Worm (Caenorhabditis elegans): ENCODE results near the gene nit-1.

nit-1 gene

ce11 chrIII:3954828-3955227 is 32.8 kb downstream of the nit-1 start:
- no peak for TF ChIP-seq unc-39 (tag; optimal IDR thresholded peaks at IDR 0.05)
- TF ChIP-seq mxl-3 (GFP tag; optimal IDR thresholded peaks at IDR 0.05) = no peak
- TF ChIP-seq zfp-3 (GFP tag; conservative IDR thresholded peaks at IDR 0.05) = no peak
- TF ChIP-seq mdl-1 (tag; optimal IDR thresholded peaks at IDR 0.05) = no peak
- no peak for TF ChIP-seq lin-13 (GFP tag; optimal IDR thresholded peaks at IDR 0.05)
- TF ChIP-seq Y48G9A.11 (GFP tag; IDR thresholded peaks at IDR 0.05) = no peak
- no peak for TF ChIP-seq ZK546.5 (tag; optimal IDR thresholded peaks at IDR 0.05)
- TF ChIP-seq ceh-44 (GFP tag; IDR thresholded peaks at IDR 0.05) = no peak
- TF ChIP-seq php-3 (GFP tag; IDR thresholded peaks at IDR 0.05) = no peak
- no peak for TF ChIP-seq nhr-102 (tag; optimal IDR thresholded peaks at IDR 0.05)
- TF ChIP-seq nhr-41 (GFP tag; IDR thresholded peaks at IDR 0.05) = no peak
- no peak for TF ChIP-seq daf-8 (GFP tag; IDR thresholded peaks at IDR 0.05)
- no peak for TF ChIP-seq pha-4 (GFP tag; IDR thresholded peaks at IDR 0.05)
- no peak for TF ChIP-seq pha-4 (tag; optimal IDR thresholded peaks at IDR 0.05)
- TF ChIP-seq spr-3 (GFP tag; optimal IDR thresholded peaks at IDR 0.05) = no peak
- no peak for TF ChIP-seq saeg-2 (GFP tag; IDR thresholded peaks at IDR 0.05)
- no peak for TF ChIP-seq daf-19 (GFP tag; conservative IDR thresholded peaks at IDR 0.05)

DNA sequence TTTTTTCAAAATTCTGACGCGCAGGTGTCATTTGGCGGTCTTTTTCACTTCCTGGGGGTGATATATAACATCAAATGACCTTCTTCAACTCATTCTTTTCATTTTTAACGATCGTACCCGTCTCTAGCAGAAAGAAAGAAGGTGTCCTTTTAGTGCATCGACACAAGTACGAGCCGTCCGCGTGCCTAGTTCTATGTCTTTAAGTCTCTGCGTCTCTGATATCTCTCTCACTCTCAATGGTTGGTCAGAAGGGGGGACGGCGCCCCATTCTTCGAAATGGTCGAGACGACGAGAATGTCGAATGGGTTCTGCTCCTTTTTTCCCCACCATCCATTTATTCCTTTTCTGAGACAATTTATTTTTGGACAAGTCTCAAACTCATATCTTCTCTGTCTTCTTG is 33.7 kb downstream of the nit-1 start:
- TF ChIP-seq lin-1 (GFP tag; IDR thresholded peaks at IDR 0.05) (no peak), nhr-11 (tag; optimal IDR thresholded peaks at IDR 0.05) (peak; percentile 49), fkh-10 (GFP tag; optimal IDR thresholded peaks at IDR 0.05) (peak; percentile 66), daf-16 (GFP tag; optimal IDR thresholded peaks at IDR 0.05) (no peak), daf-16 (tag; optimal IDR thresholded peaks at IDR 0.05) (no peak), zag-1 (tag; optimal IDR thresholded peaks at IDR 0.05) (no peak), F10B5.3 (tag; optimal IDR thresholded peaks at IDR 0.05) (no peak), ceh-32 (tag; optimal IDR thresholded peaks at IDR 0.05; ENCODE audit: poor library complexity) (no peak), F37D6.2 (tag; optimal IDR thresholded peaks at IDR 0.05) (peak; percentile 14), mdl-1 (tag; optimal IDR thresholded peaks at IDR 0.05) (peak in 1 of 2 experiments; percentile 43), ctbp-1 (GFP tag; IDR thresholded peaks at IDR 0.05) (0 out of 2 replicates have a peak, but pooled peaks have one; percentile 12), spr-3 (GFP tag; optimal IDR thresholded peaks at IDR 0.05) (no peak), lin-15B (tag; optimal IDR thresholded peaks at IDR 0.05) (no peak), mep-1 (tag; optimal IDR thresholded peaks at IDR 0.05) (peak; percentile 69), mes-2 (tag; optimal IDR thresholded peaks at IDR 0.05; ENCODE audit: poor library complexity, severe bottlenecking) (peak; percentile 52), lsy-2 (tag; optimal IDR thresholded peaks at IDR 0.05) (peak in 1 of 2 experiments; percentile 69), rbr-2 (tag; optimal IDR thresholded peaks at IDR 0.05) (no peak), sdz-12 (GFP tag; optimal IDR thresholded peaks at IDR 0.05) (no peak), hmg-1.1 (GFP tag; IDR thresholded peaks at IDR 0.05) (peak; percentile 62), saeg-2 (GFP tag; IDR thresholded peaks at IDR 0.05) (no peak), hlh-30 (tag; optimal IDR thresholded peaks at IDR 0.05; ENCODE audit: insufficient read depth) (peak; percentile 84), unc-62 (GFP tag; optimal IDR thresholded peaks at IDR 0.05 in 1 of 2) (peak in 1 of 2 experiments; percentile 57), unc-62 (tag; optimal IDR thresholded peaks at IDR 0.05) (no peak), hif-1 (tag; optimal IDR thresholded peaks at IDR 0.05) (peak in 1 of 2 experiments; percentile 10), hlh-11 (tag; optimal IDR thresholded peaks at IDR 0.05) (peak; percentile 1)

DNA sequence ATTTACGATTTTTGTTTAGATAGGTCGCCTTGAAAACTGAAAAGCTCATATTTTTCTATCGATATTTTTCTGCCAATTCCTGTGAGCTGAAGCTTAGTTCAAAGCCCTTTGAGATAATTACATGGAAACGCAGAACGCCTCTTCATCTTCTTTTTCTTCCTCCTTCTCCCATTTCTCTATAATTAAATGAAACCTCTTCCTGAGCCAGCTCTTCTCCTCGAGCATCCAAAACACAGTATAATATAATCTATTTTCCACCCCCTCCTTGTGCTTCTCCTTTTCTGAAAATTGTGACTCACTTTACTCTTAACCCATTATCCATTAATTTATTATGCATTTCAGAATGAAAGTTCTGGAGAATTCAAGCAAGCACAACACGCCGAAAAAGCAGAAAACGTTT is 34.3 kb downstream of the nit-1 start, which contains the start of gene F37A8.5:
TSS of gene F37A8.5 (plus strand) at position 332 of the 400 bp plus-strand sequence.
- no peak for TF ChIP-seq D1046.2 (GFP tag; IDR thresholded peaks at IDR 0.05)
- TF ChIP-seq ces-1 (GFP tag; optimal IDR thresholded peaks at IDR 0.05) = peak; percentile 15
- peak in 1 of 2 experiments; percentile 10 for TF ChIP-seq lsy-2 (tag; optimal IDR thresholded peaks at IDR 0.05)
- no peak for TF ChIP-seq pqm-1 (tag; optimal IDR thresholded peaks at IDR 0.05)
- no peak for TF ChIP-seq unc-130 (GFP tag; optimal IDR thresholded peaks at IDR 0.05)
- TF ChIP-seq T20F7.1 (GFP tag; optimal IDR thresholded peaks at IDR 0.05) = no peak
